Worm (Caenorhabditis elegans) whole organism, young adult: ENCODE measurements around the gene Y105C5B.15.
A peak's percentile ranks its signal among the peaks of the same experiment; 100 is the strongest.

Source experiments
- C06A6.2 ChIP-seq: fragments of 200-800 bp; sonication (Bioruptor generic); conservative IDR thresholded peaks from 2 replicates; pipeline ENCODE4 v1.3.6; 2022; ENCODE audit warnings: missing genetic modification characterization, missing compliant biosample characterization
- C17E4.6 ChIP-seq: fragments of 200-800 bp; sonication (Bioruptor generic); IDR thresholded peaks from 2 replicates; pipeline ENCODE4 v1.3.6; 2022; ENCODE audit warnings: missing genetic modification reagents, missing genetic modification characterization, missing compliant biosample characterization
- F22D6.2 ChIP-seq: sonication (generic microtip); optimal IDR thresholded peaks from 2 replicates; lab custom pipeline; 2016; ENCODE audit warnings: mild to moderate bottlenecking, missing genetic modification characterization, missing compliant biosample characterization
- F23B12.7 ChIP-seq: sonication (generic microtip); optimal IDR thresholded peaks from 2 replicates; lab custom pipeline; 2017; ENCODE audit warnings: missing genetic modification characterization, mild to moderate bottlenecking, missing compliant biosample characterization, antibody characterized with exemption, moderate library complexity; ENCODE audit not compliant: insufficient read depth
- F49E8.2 ChIP-seq: sonication (generic microtip); optimal IDR thresholded peaks from 3 replicates; lab custom pipeline; 2017; ENCODE audit warnings: missing genetic modification characterization, mild to moderate bottlenecking, missing compliant biosample characterization, antibody characterized with exemption, moderate library complexity; ENCODE audit not compliant: insufficient read depth
- F52B5.7 ChIP-seq: sonication (generic microtip); optimal IDR thresholded peaks from 2 replicates; lab custom pipeline; 2016; ENCODE audit warnings: mild to moderate bottlenecking, missing genetic modification characterization, missing compliant biosample characterization
- F55B11.4 ChIP-seq: sonication (generic microtip); optimal IDR thresholded peaks from 2 replicates; lab custom pipeline; 2016; ENCODE audit warnings: missing compliant biosample characterization, missing genetic modification characterization, borderline replicate concordance; ENCODE audit not compliant: insufficient read depth
- F57A8.1 ChIP-seq: fragments of 200-800 bp; sonication (Bioruptor generic); optimal IDR thresholded peaks from 2 replicates; lab custom pipeline; 2018; ENCODE audit warnings: mild to moderate bottlenecking, missing genetic modification characterization, moderate library complexity, missing compliant biosample characterization
- K12H6.12 ChIP-seq: fragments of 200-800 bp; sonication (Bioruptor generic); optimal IDR thresholded peaks from 2 replicates; lab custom pipeline; 2018; ENCODE audit warnings: mild to moderate bottlenecking, missing genetic modification characterization, missing compliant biosample characterization
- T26A5.8 ChIP-seq: sonication (generic microtip); optimal IDR thresholded peaks from 2 replicates; lab custom pipeline; 2016; ENCODE audit warnings: missing genetic modification characterization, missing compliant biosample characterization
- Y53F4B.3 ChIP-seq: fragments of 200-800 bp; sonication (Bioruptor generic); IDR thresholded peaks from 2 replicates; pipeline ENCODE4 v1.3.6; 2022; ENCODE audit warnings: missing genetic modification reagents, missing genetic modification characterization, missing compliant biosample characterization
- Y53G8AR.9 ChIP-seq: fragments of 200-800 bp; sonication (Bioruptor generic); conservative IDR thresholded peaks from 2 replicates; pipeline ENCODE4 v1.3.6; 2022; ENCODE audit warnings: missing genetic modification reagents, missing genetic modification characterization, missing compliant biosample characterization
- Y56A3A.18 ChIP-seq: fragments of 200-800 bp; sonication (Bioruptor generic); IDR thresholded peaks from 2 replicates; pipeline ENCODE4 v1.3.6; 2022; ENCODE audit warnings: missing genetic modification reagents, missing genetic modification characterization, missing compliant biosample characterization
- Y79H2A.3 ChIP-seq: fragments of 200-800 bp; sonication (Bioruptor generic); conservative IDR thresholded peaks from 2 replicates; pipeline ENCODE4 v1.3.6; 2022; ENCODE audit warnings: missing genetic modification reagents, missing genetic modification characterization, missing compliant biosample characterization
- bed-1 ChIP-seq: fragments of 200-800 bp; sonication (Bioruptor generic); IDR thresholded peaks from 2 replicates; pipeline ENCODE4 v1.3.6; 2022; ENCODE audit warnings: missing genetic modification reagents, missing genetic modification characterization, missing compliant biosample characterization
- bed-2 ChIP-seq: fragments of 200-800 bp; sonication (Bioruptor generic); IDR thresholded peaks from 2 replicates; pipeline ENCODE4 v1.3.6; 2022; ENCODE audit warnings: missing genetic modification reagents, missing genetic modification characterization, missing compliant biosample characterization
- ceh-100 ChIP-seq: fragments of 200-800 bp; sonication (Bioruptor generic); IDR thresholded peaks from 2 replicates; pipeline ENCODE4 v1.3.6; 2022; ENCODE audit warnings: missing genetic modification reagents, missing genetic modification characterization, missing compliant biosample characterization
- die-1 ChIP-seq: sonication (generic microtip); optimal IDR thresholded peaks from 2 replicates; lab custom pipeline; 2016; ENCODE audit warnings: missing genotype, mild to moderate bottlenecking, missing genetic modification characterization, missing compliant biosample characterization
- dpff-1 ChIP-seq: sonication (generic microtip); optimal IDR thresholded peaks from 2 replicates; lab custom pipeline; 2017; ENCODE audit warnings: mild to moderate bottlenecking, missing genetic modification characterization, missing compliant biosample characterization
- dpl-1 ChIP-seq: fragments of 150-350 bp; optimal IDR thresholded peaks from 2 replicates; lab custom pipeline; 2014; ENCODE audit warnings: missing biosample characterization, missing genetic modification reagents, missing genetic modification characterization
- efl-1 ChIP-seq: fragments of 150-350 bp; optimal IDR thresholded peaks from 2 replicates; lab custom pipeline; 2014; ENCODE audit warnings: missing biosample characterization, missing genetic modification reagents, missing genetic modification characterization
- him-1 ChIP-seq: sonication (generic microtip); optimal IDR thresholded peaks from 2 replicates; lab custom pipeline; 2016; ENCODE audit warnings: missing genotype, missing genetic modification reagents, missing genetic modification characterization, missing compliant biosample characterization
- hlh-26 ChIP-seq: fragments of 200-800 bp; sonication (Bioruptor generic); conservative IDR thresholded peaks from 2 replicates; pipeline ENCODE4 v1.3.6; 2022; ENCODE audit warnings: missing genetic modification reagents, missing genetic modification characterization, missing compliant biosample characterization
- hmg-20 ChIP-seq: fragments of 200-800 bp; sonication (Bioruptor generic); IDR thresholded peaks from 2 replicates; pipeline ENCODE4 v1.3.6; 2022; ENCODE audit warnings: missing genetic modification reagents, missing genetic modification characterization, missing compliant biosample characterization
- hsf-1 ChIP-seq: fragments of 200-800 bp; sonication (Bioruptor generic); IDR thresholded peaks from 2 replicates; pipeline ENCODE4 v1.3.6; 2022; ENCODE audit warnings: missing genetic modification reagents, missing genetic modification characterization, missing compliant biosample characterization
- lag-1 ChIP-seq: fragments of 200-800 bp; sonication (Bioruptor generic); IDR thresholded peaks from 2 replicates; pipeline ENCODE4 v1.3.6; 2022; ENCODE audit warnings: missing genetic modification reagents, missing genetic modification characterization, missing compliant biosample characterization
- let-607 ChIP-seq, 2 experiments: fragments of 200-800 bp in 1 of 2; sonication (Bioruptor generic) in 1 of 2; sonication (generic microtip) in 1 of 2; optimal IDR thresholded peaks; 2 replicates each; lab custom pipeline; 2016 to 2018; ENCODE audit warnings: mild to moderate bottlenecking in 2 of 2, missing compliant biosample characterization in 2 of 2, missing genetic modification characterization in 2 of 2, moderate library complexity in 2 of 2, missing genotype in 1 of 2
- lin-54 ChIP-seq: fragments of 200-800 bp; sonication (Bioruptor generic); optimal IDR thresholded peaks from 2 replicates; lab custom pipeline; 2018; ENCODE audit warnings: mild to moderate bottlenecking, missing genetic modification characterization, missing compliant biosample characterization
- lir-1 ChIP-seq: fragments of 200-800 bp; sonication (Bioruptor generic); conservative IDR thresholded peaks from 2 replicates; pipeline ENCODE4 v1.3.6; 2022; ENCODE audit warnings: missing genetic modification reagents, missing genetic modification characterization, missing compliant biosample characterization
- lsl-1 ChIP-seq: fragments of 200-800 bp; sonication (Bioruptor generic); optimal IDR thresholded peaks from 2 replicates; lab custom pipeline; 2018; ENCODE audit warnings: mild to moderate bottlenecking, missing genetic modification characterization, moderate library complexity, missing compliant biosample characterization
- madf-10 ChIP-seq: sonication (generic microtip); optimal IDR thresholded peaks from 2 replicates; lab custom pipeline; 2016; ENCODE audit warnings: mild to moderate bottlenecking, missing genetic modification characterization, missing compliant biosample characterization
- madf-3 ChIP-seq: fragments of 200-800 bp; sonication (Bioruptor generic); IDR thresholded peaks from 2 replicates; pipeline ENCODE4 v1.3.6; 2022; ENCODE audit warnings: missing genetic modification reagents, missing genetic modification characterization, missing compliant biosample characterization
- madf-8 ChIP-seq: fragments of 200-800 bp; sonication (Bioruptor generic); conservative IDR thresholded peaks from 2 replicates; pipeline ENCODE4 v1.3.6; 2022; ENCODE audit warnings: missing genetic modification reagents, missing genetic modification characterization, missing compliant biosample characterization
- mxl-1 ChIP-seq: sonication (generic microtip); optimal IDR thresholded peaks from 2 replicates; lab custom pipeline; 2016; ENCODE audit warnings: missing genetic modification characterization, missing compliant biosample characterization
- nfya-2 ChIP-seq: fragments of 200-800 bp; sonication (Bioruptor generic); IDR thresholded peaks from 2 replicates; pipeline ENCODE4 v1.3.6; 2022; ENCODE audit warnings: missing genetic modification reagents, missing genetic modification characterization, missing compliant biosample characterization
- rcor-1 ChIP-seq: fragments of 200-800 bp; sonication (Bioruptor generic); IDR thresholded peaks from 2 replicates; pipeline ENCODE4 v1.3.6; 2022; ENCODE audit warnings: missing genetic modification reagents, missing genetic modification characterization, missing compliant biosample characterization
- repo-1 ChIP-seq: sonication (generic microtip); optimal IDR thresholded peaks from 2 replicates; lab custom pipeline; 2017; ENCODE audit warnings: mild to moderate bottlenecking, missing genetic modification characterization, missing compliant biosample characterization
- sdz-38 ChIP-seq: sonication (generic microtip); optimal IDR thresholded peaks from 2 replicates; lab custom pipeline; 2016; ENCODE audit warnings: missing genotype, missing genetic modification characterization, missing compliant biosample characterization
- snpc-3.4 ChIP-seq: sonication (generic microtip); optimal IDR thresholded peaks from 2 replicates; lab custom pipeline; 2017; ENCODE audit warnings: missing genetic modification characterization, mild to moderate bottlenecking, missing compliant biosample characterization, antibody characterized with exemption, moderate library complexity, missing genotype, missing genetic modification reagents
- snpc-4 ChIP-seq, 5 experiments: fragments of 150-350 bp in 1 of 5; sonication (generic microtip) in 4 of 5; optimal IDR thresholded peaks; 2 replicates each; lab custom pipeline; 2014 to 2018; ENCODE audit warnings: missing genetic modification characterization in 5 of 5, missing biosample characterization in 3 of 5, antibody characterized with exemption in 2 of 5, mild to moderate bottlenecking in 2 of 5, missing compliant biosample characterization in 2 of 5, missing genotype in 2 of 5, moderate library complexity in 2 of 5, missing genetic modification reagents in 1 of 5
- somi-1 ChIP-seq: fragments of 200-800 bp; sonication (Bioruptor generic); optimal IDR thresholded peaks from 2 replicates; lab custom pipeline; 2018; ENCODE audit warnings: mild to moderate bottlenecking, missing genetic modification characterization, missing compliant biosample characterization
- sptf-2 ChIP-seq: fragments of 200-800 bp; sonication (Bioruptor generic); optimal IDR thresholded peaks from 2 replicates; lab custom pipeline; 2018; ENCODE audit warnings: mild to moderate bottlenecking, missing genetic modification characterization, missing compliant biosample characterization
- xnd-1 ChIP-seq: sonication (generic microtip); optimal IDR thresholded peaks from 2 replicates; lab custom pipeline; 2016; ENCODE audit warnings: missing genotype, missing genetic modification reagents, missing genetic modification characterization, missing compliant biosample characterization
- zfh-2 ChIP-seq: fragments of 200-800 bp; sonication (Bioruptor generic); conservative IDR thresholded peaks from 2 replicates; pipeline ENCODE4 v1.3.6; 2022; ENCODE audit warnings: missing genetic modification reagents, missing genetic modification characterization, missing compliant biosample characterization
- zim-3 ChIP-seq: sonication (generic microtip); optimal IDR thresholded peaks from 2 replicates; lab custom pipeline; 2017; ENCODE audit warnings: mild to moderate bottlenecking, missing genetic modification characterization, moderate library complexity, missing compliant biosample characterization
- ztf-25 ChIP-seq: fragments of 200-800 bp; sonication (Bioruptor generic); IDR thresholded peaks from 2 replicates; pipeline ENCODE4 v1.3.6; 2022; ENCODE audit warnings: missing genetic modification reagents, missing genetic modification characterization, missing compliant biosample characterization
- ztf-26 ChIP-seq: sonication (generic microtip); optimal IDR thresholded peaks from 2 replicates; lab custom pipeline; 2017; ENCODE audit warnings: missing genetic modification characterization, missing compliant biosample characterization

Gene Y105C5B.15

DNA sequence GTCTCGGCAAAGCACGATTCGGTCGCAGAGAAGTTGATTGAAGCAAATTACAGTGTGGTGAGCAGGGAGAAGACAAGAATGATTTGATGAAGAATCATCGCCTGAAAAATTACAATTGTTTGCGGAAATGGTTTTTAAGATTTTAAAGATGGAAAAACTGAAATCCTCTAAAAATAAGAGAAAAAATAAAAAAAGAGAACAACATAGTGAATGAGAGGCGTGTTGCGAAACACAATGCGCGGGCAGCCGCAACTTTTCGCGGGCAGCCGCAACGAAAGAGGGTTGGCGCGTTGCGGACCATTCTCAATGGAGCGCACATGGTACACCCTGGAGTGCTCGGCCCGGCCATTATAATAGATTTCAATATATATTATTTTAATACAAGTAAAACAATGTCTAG, 42.8 kb downstream of the Y105C5B.15 start, which contains the start of gene Y105C5B.20 (continued):
- no peak for TF ChIP-seq C17E4.6 (GFP tag; lab: Robert Waterston, UW)
- TF ChIP-seq nfya-2, result no peak
- TF ChIP-seq C06A6.2 (GFP tag; lab: Robert Waterston, UW), result no peak
- TF ChIP-seq Y79H2A.3, result no peak
- no peak for TF ChIP-seq sptf-2 (GFP tag; lab: Kevin White, UChicago)
- TF ChIP-seq K12H6.12 (tag; lab: Kevin White, UChicago), result no peak
- no peak for TF ChIP-seq F22D6.2 (tag; lab: Kevin White, UChicago)
- TF ChIP-seq hsf-1 (GFP tag; lab: Robert Waterston, UW), result 0 out of 2 replicates have a peak, but pooled peaks have one; percentile 26
- TF ChIP-seq hlh-26, result no peak
- peak; percentile 11 for TF ChIP-seq xnd-1 (tag; lab: Kevin White, UChicago)
- no peak for TF ChIP-seq Y53G8AR.9 (GFP tag; lab: Robert Waterston, UW)
- TF ChIP-seq somi-1 (GFP tag; lab: Kevin White, UChicago), result no peak
- TF ChIP-seq rcor-1, result no peak
- TF ChIP-seq snpc-4 (GFP tag; optimal IDR thresholded peaks at IDR 0.05; lab: Kevin White, UChicago), result no peak
- TF ChIP-seq snpc-4 (tag; optimal IDR thresholded peaks at IDR 0.05; lab: Kevin White, UChicago), result peak in 1 of 4 experiments; percentile 34
- TF ChIP-seq T26A5.8, result no peak
- no peak for TF ChIP-seq F23B12.7 (tag; lab: Kevin White, UChicago)
- no peak for TF ChIP-seq ztf-25 (GFP tag; lab: Robert Waterston, UW)
- peak; percentile 26 for TF ChIP-seq dpl-1
- TF ChIP-seq F49E8.2 (tag; lab: Kevin White, UChicago), result no peak
- no peak for TF ChIP-seq Y56A3A.18 (GFP tag; lab: Robert Waterston, UW)
- no peak for TF ChIP-seq F57A8.1 (GFP tag; lab: Kevin White, UChicago)
- TF ChIP-seq F55B11.4 (tag; lab: Kevin White, UChicago), result no peak
- no peak for TF ChIP-seq dpff-1 (tag; lab: Kevin White, UChicago)
- TF ChIP-seq die-1 (tag; lab: Kevin White, UChicago), result no peak
- TF ChIP-seq ceh-100, result no peak
- no peak for TF ChIP-seq madf-8 (GFP tag; lab: Robert Waterston, UW)
- peak; percentile 83 for TF ChIP-seq efl-1 (GFP tag; lab: Kevin White, UChicago)
- TF ChIP-seq ztf-26 (tag; lab: Kevin White, UChicago), result no peak
- no peak for TF ChIP-seq madf-3
- TF ChIP-seq sdz-38 (tag; lab: Kevin White, UChicago), result no peak
- no peak for TF ChIP-seq lag-1 (GFP tag; lab: Robert Waterston, UW)
- TF ChIP-seq zim-3 (tag; lab: Kevin White, UChicago), result no peak
- no peak for TF ChIP-seq madf-10 (tag; lab: Kevin White, UChicago)
- TF ChIP-seq him-1, result no peak
- TF ChIP-seq zfh-2 (GFP tag; lab: Robert Waterston, UW), result no peak

DNA sequence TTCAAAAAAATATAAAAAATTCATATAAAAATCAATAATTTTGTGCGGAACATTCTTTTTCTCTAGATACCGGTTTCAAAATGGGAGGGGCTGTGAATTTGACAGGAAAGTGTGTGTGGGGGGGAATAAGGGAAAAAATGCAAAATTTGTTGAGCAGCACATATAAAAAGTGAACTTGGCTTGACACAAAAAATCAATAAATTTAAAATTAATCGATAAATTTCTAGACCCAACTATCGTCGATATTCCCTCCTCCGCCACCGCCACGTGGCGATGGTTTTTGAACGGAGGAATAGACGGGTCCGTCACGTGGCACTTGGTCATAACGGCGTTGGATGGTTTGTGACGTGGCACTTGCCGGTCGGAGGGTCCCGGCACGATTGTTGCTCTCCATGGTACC, 46.2 kb downstream of the Y105C5B.15 start:
- TF ChIP-seq C17E4.6 (GFP tag; lab: Robert Waterston, UW), result no peak
- no peak for TF ChIP-seq let-607 (tag; optimal IDR thresholded peaks at IDR 0.05; lab: Kevin White, UChicago)
- no peak for TF ChIP-seq somi-1 (GFP tag; lab: Kevin White, UChicago)
- no peak for TF ChIP-seq mxl-1
- TF ChIP-seq bed-1 (GFP tag; lab: Robert Waterston, UW), result no peak
- TF ChIP-seq lin-54, result no peak
- no peak for TF ChIP-seq sdz-38 (tag; lab: Kevin White, UChicago)
- TF ChIP-seq Y53F4B.3 (GFP tag; lab: Robert Waterston, UW), result no peak
- no peak for TF ChIP-seq repo-1 (tag; lab: Kevin White, UChicago)
- no peak for TF ChIP-seq lsl-1 (GFP tag; lab: Kevin White, UChicago)
- TF ChIP-seq ceh-100, result no peak
- no peak for TF ChIP-seq bed-2 (GFP tag; lab: Robert Waterston, UW)
- TF ChIP-seq snpc-3.4 (tag; lab: Kevin White, UChicago), result no peak
- no peak for TF ChIP-seq hmg-20 (GFP tag; lab: Robert Waterston, UW)
- TF ChIP-seq F52B5.7 (tag; lab: Kevin White, UChicago), result no peak
- TF ChIP-seq lir-1 (GFP tag; lab: Robert Waterston, UW), result no peak
